Fruit fly (Drosophila melanogaster) whole organism, wandering third instar larva: Measurements from ENCODE around the gene LysRS.

Experiments used
- Abd-B ChIP-seq: fragments of >200 bp; optimal IDR thresholded peaks from 2 replicates; lab custom pipeline; 2017; ENCODE audit warnings: missing biosample characterization, missing genetic modification characterization
- CG32264 ChIP-seq: fragments of 200-800 bp; sonication (Bioruptor generic); optimal IDR thresholded peaks from 2 replicates; lab custom pipeline; 2016; ENCODE audit warnings: missing biosample characterization, missing genetic modification characterization
- CG9705 ChIP-seq: fragments of 200-800 bp; sonication (Bioruptor generic); optimal IDR thresholded peaks from 2 replicates; lab custom pipeline; 2018; ENCODE audit warnings: missing biosample characterization, mild to moderate bottlenecking, missing genetic modification characterization
- CrebA ChIP-seq: fragments of 200-800 bp; sonication (Bioruptor generic); optimal IDR thresholded peaks from 2 replicates; lab custom pipeline; 2016; ENCODE audit warnings: missing biosample characterization, mild to moderate bottlenecking, missing genetic modification characterization, borderline replicate concordance
- Dfd ChIP-seq: fragments of >200 bp; optimal IDR thresholded peaks from 2 replicates; lab custom pipeline; 2017; ENCODE audit warnings: missing biosample characterization, missing genetic modification characterization
- Dif ChIP-seq: fragments of 200-275, 200-300 bp; sonication (Bioruptor generic); optimal IDR thresholded peaks from 2 replicates; lab custom pipeline; 2018; ENCODE audit warnings: missing biosample characterization, missing genetic modification characterization; ENCODE audit not compliant: partially characterized antibody
- GATAd ChIP-seq: sonication (Bioruptor generic); optimal IDR thresholded peaks from 2 replicates; lab custom pipeline; 2016; ENCODE audit warnings: missing biosample characterization, missing genetic modification characterization
- HLH106 ChIP-seq: fragments of 200-800 bp; optimal IDR thresholded peaks from 3 replicates; lab custom pipeline; 2019; ENCODE audit warnings: missing biosample characterization, mild to moderate bottlenecking, missing genetic modification characterization, moderate library complexity
- Hnf4 ChIP-seq: fragments of 200-800 bp; sonication (Bioruptor generic); optimal IDR thresholded peaks from 2 replicates; lab custom pipeline; 2016; ENCODE audit warnings: missing biosample characterization, mild to moderate bottlenecking, missing genetic modification characterization
- Hr78 ChIP-seq: fragments of >200 bp; optimal IDR thresholded peaks from 2 replicates; lab custom pipeline; 2017; ENCODE audit warnings: missing biosample characterization, missing genetic modification characterization
- Hr83 ChIP-seq: fragments of 200-300 bp; sonication (Bioruptor generic); optimal IDR thresholded peaks from 2 replicates; lab custom pipeline; 2016; ENCODE audit warnings: missing biosample characterization, mild to moderate bottlenecking, missing genetic modification characterization, moderate library complexity; ENCODE audit not compliant: poor library complexity, severe bottlenecking
- Jra ChIP-seq: sonication (Bioruptor generic); optimal IDR thresholded peaks from 2 replicates; lab custom pipeline; 2016; ENCODE audit warnings: missing biosample characterization, missing genetic modification characterization
- Mio ChIP-seq: sonication (Bioruptor generic); optimal IDR thresholded peaks from 2 replicates; lab custom pipeline; 2016; ENCODE audit warnings: missing biosample characterization, missing genetic modification characterization
- Myc ChIP-seq: fragments of >200 bp; optimal IDR thresholded peaks from 2 replicates; lab custom pipeline; 2017
- N ChIP-seq: fragments of >200 bp; optimal IDR thresholded peaks from 2 replicates; lab custom pipeline; 2018; ENCODE audit warnings: missing biosample characterization, missing external identifiers, missing genetic modification characterization
- OdsH ChIP-seq: fragments of 200-800 bp; sonication (Bioruptor generic); optimal IDR thresholded peaks from 2 replicates; lab custom pipeline; 2016; ENCODE audit warnings: missing biosample characterization, mild to moderate bottlenecking, missing genetic modification characterization
- Rel ChIP-seq, 2 experiments: fragments of 200-800 bp; sonication (Bioruptor generic) in 1 of 2; optimal IDR thresholded peaks; 2 replicates in 1 of 2; 3 replicates in 1 of 2; lab custom pipeline; 2016 to 2019; ENCODE audit warnings: mild to moderate bottlenecking in 2 of 2, missing biosample characterization in 2 of 2, missing genetic modification characterization in 2 of 2, moderate library complexity in 1 of 2
- Sp1 ChIP-seq: fragments of 200-800 bp; sonication (Bioruptor generic); optimal IDR thresholded peaks from 3 replicates; lab custom pipeline; 2019; ENCODE audit warnings: missing biosample characterization, mild to moderate bottlenecking, missing genetic modification characterization, moderate library complexity
- Vsx2 ChIP-seq: fragments of 200-300, 225-300 bp; sonication (Bioruptor generic); optimal IDR thresholded peaks from 2 replicates; lab custom pipeline; 2018; ENCODE audit warnings: missing biosample characterization, missing genetic modification characterization; ENCODE audit not compliant: partially characterized antibody
- br ChIP-seq: fragments of 200-800 bp; sonication (Bioruptor generic); optimal IDR thresholded peaks from 2 replicates; lab custom pipeline; 2016; ENCODE audit warnings: missing biosample characterization, missing genetic modification characterization
- brk ChIP-seq: fragments of 200-800 bp; sonication (Bioruptor generic); optimal IDR thresholded peaks from 2 replicates; lab custom pipeline; 2016; ENCODE audit warnings: missing biosample characterization, mild to moderate bottlenecking, missing genetic modification characterization
- dl ChIP-seq, 2 experiments: fragments of 175-275, 200-275 bp in 1 of 2; fragments of 200-275 bp in 1 of 2; sonication (Bioruptor generic); optimal IDR thresholded peaks; lab custom pipeline; 2018; ENCODE audit warnings: mild to moderate bottlenecking in 2 of 2, missing biosample characterization in 2 of 2, missing genetic modification characterization in 2 of 2, moderate library complexity in 2 of 2; ENCODE audit not compliant: partially characterized antibody in 2 of 2, insufficient read depth in 1 of 2
- dmrt93B ChIP-seq: fragments of 200-800 bp; sonication (Bioruptor generic); optimal IDR thresholded peaks from 2 replicates; lab custom pipeline; 2018; ENCODE audit warnings: missing biosample characterization, mild to moderate bottlenecking, missing genetic modification characterization
- dsf ChIP-seq: sonication (Bioruptor generic); optimal IDR thresholded peaks from 2 replicates; lab custom pipeline; 2016; ENCODE audit warnings: missing biosample characterization, missing genetic modification characterization, borderline replicate concordance
- ey ChIP-seq: fragments of 200-800 bp; sonication (Bioruptor generic); optimal IDR thresholded peaks from 2 replicates; lab custom pipeline; 2016; ENCODE audit warnings: missing biosample characterization, missing genetic modification characterization
- foxo ChIP-seq, 2 experiments: fragments of 200-800 bp; sonication (Bioruptor generic); optimal IDR thresholded peaks; 2 replicates in 1 of 2; 3 replicates in 1 of 2; lab custom pipeline; 2016 to 2017; ENCODE audit warnings: missing biosample characterization in 2 of 2, missing genetic modification characterization in 2 of 2
- fru ChIP-seq: fragments of 200-800 bp; sonication (Bioruptor generic); optimal IDR thresholded peaks from 3 replicates; lab custom pipeline; 2016; ENCODE audit warnings: missing biosample characterization, mild to moderate bottlenecking, missing genetic modification characterization
- h ChIP-seq: fragments of 200-800 bp; sonication (Bioruptor generic); optimal IDR thresholded peaks from 3 replicates; lab custom pipeline; 2016; ENCODE audit warnings: missing biosample characterization, mild to moderate bottlenecking, missing genetic modification characterization
- jim ChIP-seq: fragments of 175-275, 200-325 bp; sonication (Bioruptor generic); optimal IDR thresholded peaks from 2 replicates; lab custom pipeline; 2016; ENCODE audit warnings: missing biosample characterization, mild to moderate bottlenecking, missing genetic modification characterization
- lola ChIP-seq: fragments of >200 bp; optimal IDR thresholded peaks from 2 replicates; lab custom pipeline; 2017; ENCODE audit warnings: missing biosample characterization, missing genetic modification characterization
- pan ChIP-seq: fragments of >200 bp; optimal IDR thresholded peaks from 2 replicates; lab custom pipeline; 2017
- psq ChIP-seq: fragments of 200-800 bp; sonication (Bioruptor generic); optimal IDR thresholded peaks from 3 replicates; lab custom pipeline; 2017; ENCODE audit warnings: missing biosample characterization, mild to moderate bottlenecking, missing genetic modification characterization, moderate library complexity
- rgr ChIP-seq: fragments of 200-800 bp; sonication (Bioruptor generic); optimal IDR thresholded peaks from 3 replicates; lab custom pipeline; 2016; ENCODE audit warnings: missing biosample characterization, mild to moderate bottlenecking, missing genetic modification characterization
- sage ChIP-seq: fragments of 200-800 bp; sonication (Bioruptor generic); optimal IDR thresholded peaks from 2 replicates; lab custom pipeline; 2016; ENCODE audit warnings: missing biosample characterization, mild to moderate bottlenecking, missing genetic modification characterization
- sv ChIP-seq: fragments of 200-800 bp; sonication (Bioruptor generic); optimal IDR thresholded peaks from 3 replicates; lab custom pipeline; 2016; ENCODE audit warnings: missing biosample characterization, missing genetic modification characterization
- tai ChIP-seq: sonication (Bioruptor generic); optimal IDR thresholded peaks from 2 replicates; lab custom pipeline; 2016; ENCODE audit warnings: missing biosample characterization, missing genetic modification characterization
- usp ChIP-seq: fragments of >200 bp; optimal IDR thresholded peaks from 2 replicates; lab custom pipeline; 2017; ENCODE audit warnings: missing biosample characterization, missing genetic modification characterization
- woc ChIP-seq: sonication (Bioruptor generic); optimal IDR thresholded peaks from 2 replicates; lab custom pipeline; 2016; ENCODE audit warnings: missing biosample characterization, mild to moderate bottlenecking, missing genetic modification characterization

The LysRS gene

DNA sequence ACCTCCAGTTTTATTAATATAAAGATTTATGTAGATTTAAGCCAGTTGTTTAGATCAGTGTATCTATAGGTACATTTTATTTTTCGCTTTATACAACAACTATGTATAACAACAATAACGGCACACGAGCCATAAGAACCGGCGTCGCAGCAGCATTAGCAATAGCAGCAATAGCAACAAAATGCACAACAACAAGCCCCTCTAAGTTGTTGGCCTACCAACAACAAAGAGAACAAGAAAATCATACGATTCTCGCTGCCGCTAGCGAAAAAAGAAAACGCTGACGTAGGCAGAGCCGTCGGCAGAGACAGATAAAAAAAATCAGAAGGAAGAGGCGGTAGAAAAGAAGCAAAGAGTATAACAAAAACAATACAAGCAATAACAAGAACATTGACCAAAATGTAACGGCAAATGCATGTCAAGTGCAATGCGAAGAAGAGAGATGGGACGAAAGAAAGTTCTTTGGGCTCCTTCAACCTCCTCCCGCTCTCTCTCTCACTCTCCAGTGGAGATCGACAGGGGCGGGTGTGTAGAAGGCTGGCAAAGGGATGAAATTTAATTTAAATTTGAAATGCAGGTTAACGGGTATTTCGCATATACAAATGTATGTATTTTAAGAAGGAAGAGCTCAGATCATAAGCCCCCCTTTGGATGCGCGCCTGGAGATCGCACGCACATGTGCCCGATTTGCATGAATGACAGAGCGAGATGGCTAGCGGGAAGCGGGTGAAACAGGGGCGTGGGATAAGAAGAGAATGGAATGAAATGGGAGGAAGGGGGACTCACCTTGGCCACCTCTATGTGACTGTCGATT is 29.8 kb downstream of the LysRS start:
- TF ChIP-seq Myc (lab: Kevin White, UChicago) (no peak), br (peak; percentile 100), N (GFP tag; lab: Kevin White, UChicago) (no peak), dmrt93B (peak; percentile 99), ey (GFP tag; lab: Kevin White, UChicago) (peak; percentile 100), usp (GFP tag; lab: Kevin White, UChicago) (no peak), rgr (GFP tag; lab: Kevin White, UChicago) (peak; percentile 100), pan (lab: Kevin White, UChicago) (no peak), Dfd (GFP tag; lab: Kevin White, UChicago) (no peak), Jra (GFP tag; lab: Kevin White, UChicago) (peak; percentile 99), GATAd (GFP tag; lab: Kevin White, UChicago) (peak; percentile 99), HLH106 (peak; percentile 100), CG9705 (GFP tag; lab: Kevin White, UChicago) (peak; percentile 97), Abd-B (GFP tag; lab: Kevin White, UChicago) (no peak), OdsH (GFP tag; lab: Kevin White, UChicago) (peak; percentile 100), fru (peak; percentile 100), psq (peak; percentile 100), Mio (GFP tag; lab: Kevin White, UChicago) (peak; percentile 95), Rel (GFP tag; optimal IDR thresholded peaks at IDR 0.05; lab: Kevin White, UChicago) (peak; percentile 93), Rel (tag; optimal IDR thresholded peaks at IDR 0.05; lab: Kevin White, UChicago) (peak; percentile 94), CrebA (GFP tag; lab: Kevin White, UChicago) (peak; percentile 98), Dif (GFP tag; lab: Kevin White, UChicago) (no peak), brk (GFP tag; lab: Kevin White, UChicago) (peak; percentile 97), foxo (GFP tag; optimal IDR thresholded peaks at IDR 0.05; lab: Kevin White, UChicago) (peak; percentile 98 to 100), dl (GFP tag; optimal IDR thresholded peaks at IDR 0.05; lab: Kevin White, UChicago; ENCODE audit: insufficient read depth in 1 of 2, partially characterized antibody in 2 of 2) (no peak), lola (GFP tag; lab: Kevin White, UChicago) (no peak), Hnf4 (GFP tag; lab: Kevin White, UChicago) (peak; percentile 99), dsf (peak; percentile 96), CG32264 (GFP tag; lab: Kevin White, UChicago) (peak; percentile 99), h (GFP tag; lab: Kevin White, UChicago) (peak; percentile 100), sv (peak; percentile 97), woc (GFP tag; lab: Kevin White, UChicago) (peak; percentile 99), jim (GFP tag; lab: Kevin White, UChicago) (peak; percentile 88), Vsx2 (GFP tag; lab: Kevin White, UChicago) (no peak), Hr83 (peak; percentile 99), Sp1 (GFP tag; lab: Kevin White, UChicago) (peak; percentile 99), tai (GFP tag; lab: Kevin White, UChicago) (peak; percentile 99), sage (GFP tag; lab: Kevin White, UChicago) (peak; percentile 96), Hr78 (GFP tag; lab: Kevin White, UChicago) (no peak)

DNA sequence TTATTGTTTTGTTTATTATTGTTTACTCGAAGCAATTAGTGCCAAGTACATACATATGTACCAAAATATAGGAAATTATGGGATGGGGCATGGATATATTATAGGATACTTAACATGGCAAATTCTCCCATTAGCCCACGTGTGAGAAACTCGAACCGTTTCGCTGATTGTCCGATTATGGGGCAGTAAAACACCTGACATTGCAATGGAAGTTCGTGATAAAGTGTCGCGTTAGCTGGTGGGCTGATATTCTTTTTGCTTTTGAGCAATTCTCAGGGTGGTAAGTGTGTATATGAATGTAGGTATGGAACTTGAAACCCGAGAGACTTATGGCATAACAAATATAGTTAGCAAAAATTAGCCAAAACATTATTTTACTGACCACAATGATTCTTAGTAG is 30.7 kb downstream of the LysRS start:
- TF ChIP-seq Hr83 (peak; percentile 10), Dif (GFP tag; lab: Kevin White, UChicago) (no peak)
